Worm (Caenorhabditis elegans) whole organism, mixed stage, embryonic: Measurements from ENCODE around the gene flh-2.
A peak's percentile ranks its signal among the peaks of the same experiment; 100 is the strongest.

Experiments used
- M03D4.4 ChIP-seq: sonication (generic microtip); optimal IDR thresholded peaks from 2 replicates; lab custom pipeline; 2017; ENCODE audit warnings: mild to moderate bottlenecking, missing genetic modification characterization, missing compliant biosample characterization
- bed-3 ChIP-seq: fragments of 200-800 bp; sonication (Bioruptor generic); optimal IDR thresholded peaks from 3 replicates; lab custom pipeline; 2018; ENCODE audit warnings: mild to moderate bottlenecking, missing genetic modification characterization, moderate library complexity, missing compliant biosample characterization
- blmp-1 ChIP-seq: fragments of 150-350 bp; optimal IDR thresholded peaks from 2 replicates; lab custom pipeline; 2014; ENCODE audit warnings: missing biosample characterization, missing genetic modification characterization
- ceh-39 ChIP-seq: fragments of 150-350 bp; optimal IDR thresholded peaks from 2 replicates; lab custom pipeline; 2014; ENCODE audit warnings: missing biosample characterization, missing genetic modification characterization
- ceh-43 ChIP-seq: fragments of 200-800 bp; sonication (Bioruptor generic); optimal IDR thresholded peaks from 2 replicates; lab custom pipeline; 2018; ENCODE audit warnings: mild to moderate bottlenecking, missing genetic modification characterization, moderate library complexity, missing compliant biosample characterization
- ceh-83 ChIP-seq: fragments of 200-800 bp; sonication (Bioruptor generic); optimal IDR thresholded peaks from 2 replicates; lab custom pipeline; 2018; ENCODE audit warnings: mild to moderate bottlenecking, missing genetic modification characterization, missing compliant biosample characterization
- ces-1 ChIP-seq: fragments of 150-350 bp; optimal IDR thresholded peaks from 2 replicates; lab custom pipeline; 2014; ENCODE audit warnings: missing biosample characterization, missing genetic modification reagents, missing genetic modification characterization
- cnd-1 ChIP-seq: fragments of 200-800 bp; sonication (Bioruptor generic); optimal IDR thresholded peaks from 2 replicates; lab custom pipeline; 2018; ENCODE audit warnings: mild to moderate bottlenecking, missing genetic modification characterization, missing compliant biosample characterization
- drap-1 ChIP-seq: fragments of 200-800 bp; sonication (Bioruptor generic); optimal IDR thresholded peaks from 3 replicates; lab custom pipeline; 2018; ENCODE audit warnings: mild to moderate bottlenecking, missing genetic modification characterization, missing compliant biosample characterization
- elt-1 ChIP-seq: sonication (generic microtip); optimal IDR thresholded peaks from 2 replicates; lab custom pipeline; 2017; ENCODE audit warnings: missing genetic modification characterization, mild to moderate bottlenecking, missing compliant biosample characterization, antibody characterized with exemption, moderate library complexity, borderline replicate concordance; ENCODE audit not compliant: insufficient read depth
- elt-3 ChIP-seq: fragments of 150-350 bp; optimal IDR thresholded peaks from 2 replicates; lab custom pipeline; 2014; ENCODE audit warnings: missing biosample characterization, missing genetic modification characterization
- flh-1 ChIP-seq: fragments of 200-800 bp; sonication (Bioruptor generic); optimal IDR thresholded peaks from 2 replicates; lab custom pipeline; 2018; ENCODE audit warnings: mild to moderate bottlenecking, missing genetic modification characterization, moderate library complexity, missing compliant biosample characterization
- ham-2 ChIP-seq: fragments of 200-800 bp; sonication (Bioruptor generic); optimal IDR thresholded peaks from 2 replicates; lab custom pipeline; 2018; ENCODE audit warnings: mild to moderate bottlenecking, missing genetic modification characterization, missing compliant biosample characterization
- hlh-1 ChIP-seq: fragments of 150-350 bp; optimal IDR thresholded peaks from 2 replicates; lab custom pipeline; 2014; ENCODE audit warnings: missing biosample characterization, missing genetic modification reagents, missing genetic modification characterization
- lin-13 ChIP-seq: fragments of 150-350 bp; optimal IDR thresholded peaks from 2 replicates; lab custom pipeline; 2014; ENCODE audit warnings: missing biosample characterization, missing genetic modification characterization
- lin-32 ChIP-seq: fragments of 200-800 bp; sonication (Bioruptor generic); optimal IDR thresholded peaks from 2 replicates; lab custom pipeline; 2018; ENCODE audit warnings: mild to moderate bottlenecking, missing genetic modification characterization, missing compliant biosample characterization
- lsy-2 ChIP-seq: fragments of 150-350 bp; optimal IDR thresholded peaks from 2 replicates; lab custom pipeline; 2014; ENCODE audit warnings: missing biosample characterization, missing genetic modification characterization
- mab-5 ChIP-seq: fragments of 150-350 bp; optimal IDR thresholded peaks from 2 replicates; lab custom pipeline; 2014; ENCODE audit warnings: missing biosample characterization, missing genetic modification characterization
- mep-1 ChIP-seq: fragments of 150-350 bp; optimal IDR thresholded peaks from 2 replicates; lab custom pipeline; 2017; ENCODE audit warnings: missing biosample characterization, missing genetic modification reagents, missing genetic modification characterization, inconsistent platforms
- mls-2 ChIP-seq: sonication (generic microtip); optimal IDR thresholded peaks from 2 replicates; lab custom pipeline; 2016; ENCODE audit warnings: mild to moderate bottlenecking, missing genetic modification characterization, moderate library complexity, missing compliant biosample characterization
- nhr-12 ChIP-seq: fragments of 150-350 bp; optimal IDR thresholded peaks from 2 replicates; lab custom pipeline; 2014; ENCODE audit warnings: missing biosample characterization, missing genetic modification characterization
- nhr-2 ChIP-seq: fragments of 150-350 bp; optimal IDR thresholded peaks from 2 replicates; lab custom pipeline; 2014; ENCODE audit warnings: missing biosample characterization, missing genetic modification characterization
- nhr-237 ChIP-seq: fragments of 150-350 bp; optimal IDR thresholded peaks from 2 replicates; lab custom pipeline; 2014; ENCODE audit warnings: missing biosample characterization, missing genetic modification characterization
- nhr-28 ChIP-seq: fragments of 150-350 bp; optimal IDR thresholded peaks from 2 replicates; lab custom pipeline; 2014; ENCODE audit warnings: missing biosample characterization, missing genetic modification characterization
- nhr-76 ChIP-seq: sonication (generic microtip); optimal IDR thresholded peaks from 2 replicates; lab custom pipeline; 2017; ENCODE audit warnings: missing biosample characterization, missing genetic modification characterization
- pha-4 ChIP-seq: fragments of 150-350 bp; optimal IDR thresholded peaks from 2 replicates; lab custom pipeline; 2018; ENCODE audit warnings: missing biosample characterization, missing genetic modification reagents, missing genetic modification characterization
- sem-2 ChIP-seq: fragments of 200-800 bp; sonication (Bioruptor generic); optimal IDR thresholded peaks from 2 replicates; lab custom pipeline; 2018; ENCODE audit warnings: mild to moderate bottlenecking, missing genetic modification characterization, missing compliant biosample characterization
- snpc-4 ChIP-seq: fragments of 150-350 bp; optimal IDR thresholded peaks from 2 replicates; lab custom pipeline; 2014; ENCODE audit warnings: missing biosample characterization, missing genetic modification characterization
- sptf-1 ChIP-seq: sonication (generic microtip); optimal IDR thresholded peaks from 2 replicates; lab custom pipeline; 2017; ENCODE audit warnings: mild to moderate bottlenecking, missing genetic modification characterization, moderate library complexity, missing compliant biosample characterization
- tbx-8 ChIP-seq: fragments of 200-800 bp; sonication (Bioruptor generic); optimal IDR thresholded peaks from 2 replicates; lab custom pipeline; 2018; ENCODE audit warnings: mild to moderate bottlenecking, missing genetic modification characterization, moderate library complexity, missing compliant biosample characterization
- unc-120 ChIP-seq: sonication (generic microtip); optimal IDR thresholded peaks from 2 replicates; lab custom pipeline; 2017; ENCODE audit warnings: missing genetic modification characterization, missing compliant biosample characterization; ENCODE audit not compliant: poor library complexity, severe bottlenecking
- unc-39 ChIP-seq: fragments of 150-350 bp; optimal IDR thresholded peaks from 2 replicates; lab custom pipeline; 2014; ENCODE audit warnings: missing biosample characterization, missing genetic modification characterization
- unc-62 ChIP-seq: fragments of 150-350 bp; optimal IDR thresholded peaks from 2 replicates; lab custom pipeline; 2014; ENCODE audit warnings: missing biosample characterization, missing genetic modification reagents, missing genetic modification characterization
- zip-8 ChIP-seq: fragments of 150-350 bp; optimal IDR thresholded peaks from 2 replicates; lab custom pipeline; 2014; ENCODE audit warnings: missing biosample characterization, missing genetic modification characterization
- ztf-11 ChIP-seq: fragments of 150-350 bp; optimal IDR thresholded peaks from 2 replicates; lab custom pipeline; 2014; ENCODE audit warnings: missing biosample characterization, missing genetic modification characterization

Gene flh-2

DNA sequence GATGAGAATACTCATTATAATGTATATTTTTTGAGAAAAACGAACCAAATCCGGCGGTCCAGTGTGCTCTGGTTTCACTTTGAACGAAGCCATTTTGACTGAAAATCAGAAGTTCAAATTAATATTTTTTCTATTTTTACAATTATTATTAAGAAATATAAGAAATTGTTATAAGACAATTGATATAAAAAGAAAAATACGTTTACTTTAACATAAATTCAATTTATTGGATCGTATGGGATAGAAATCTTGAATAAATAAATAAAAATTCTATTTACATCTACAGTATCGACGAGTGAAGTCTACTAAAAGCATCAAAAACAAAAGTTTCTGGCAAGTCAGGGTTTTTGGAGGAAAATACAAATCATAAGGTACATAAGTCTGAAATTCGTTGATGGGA, 8.3 kb downstream of the flh-2 start, which contains the start of gene C27F2.4:
TSS of gene C27F2.4 (minus strand) at position 101 of the 400 bp plus-strand sequence.
- no peak for TF ChIP-seq unc-39 (tag; lab: Kevin White, UChicago)
- TF ChIP-seq nhr-12 (tag; lab: Kevin White, UChicago), result no peak
- TF ChIP-seq mep-1 (tag; lab: Kevin White, UChicago), result no peak
- TF ChIP-seq ceh-39, result no peak
- TF ChIP-seq sptf-1 (tag; lab: Kevin White, UChicago), result no peak
- TF ChIP-seq nhr-237 (tag; lab: Kevin White, UChicago), result no peak
- TF ChIP-seq elt-1 (tag; lab: Kevin White, UChicago), result no peak
- no peak for TF ChIP-seq mls-2 (tag; lab: Kevin White, UChicago)
- TF ChIP-seq lsy-2 (tag; lab: Kevin White, UChicago), result no peak
- no peak for TF ChIP-seq nhr-28
- no peak for TF ChIP-seq M03D4.4 (tag; lab: Kevin White, UChicago)
- no peak for TF ChIP-seq flh-1 (GFP tag; lab: Kevin White, UChicago)

ce11 chrIII:4961281-4961680, 9.4 kb downstream of the flh-2 start:
- no peak for TF ChIP-seq ham-2
- no peak for TF ChIP-seq cnd-1 (tag; lab: Kevin White, UChicago)
- TF ChIP-seq ceh-39, result no peak

DNA sequence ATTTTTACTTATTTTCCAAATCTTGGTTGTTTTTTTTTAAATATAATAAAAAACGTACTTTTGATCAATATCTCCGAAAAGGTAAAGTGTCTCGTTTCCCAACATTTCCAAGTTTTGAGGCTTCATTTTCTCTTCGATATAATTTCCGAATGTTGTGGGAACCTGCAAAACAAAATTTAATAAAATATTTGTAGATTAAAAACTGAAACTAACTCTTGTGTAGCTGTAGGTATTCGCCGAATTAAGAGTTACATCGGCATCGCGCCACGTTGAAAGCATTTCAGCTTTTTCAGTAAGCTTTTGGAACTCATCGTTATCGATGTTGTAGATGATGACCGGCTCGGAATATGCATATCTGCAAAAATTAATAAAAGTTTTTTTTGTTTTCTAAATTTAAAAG, 10.5 kb downstream of the flh-2 start, which contains the start of gene vps-22:
TSS of gene vps-22 (minus strand) at position 101 of the 400 bp plus-strand sequence.
- no peak for TF ChIP-seq lin-13 (tag; lab: Kevin White, UChicago)
- no peak for TF ChIP-seq bed-3
- TF ChIP-seq ceh-83, result no peak
- TF ChIP-seq nhr-237 (tag; lab: Kevin White, UChicago), result no peak
- no peak for TF ChIP-seq cnd-1 (tag; lab: Kevin White, UChicago)
- no peak for TF ChIP-seq zip-8
- no peak for TF ChIP-seq ceh-43 (GFP tag; lab: Kevin White, UChicago)

DNA sequence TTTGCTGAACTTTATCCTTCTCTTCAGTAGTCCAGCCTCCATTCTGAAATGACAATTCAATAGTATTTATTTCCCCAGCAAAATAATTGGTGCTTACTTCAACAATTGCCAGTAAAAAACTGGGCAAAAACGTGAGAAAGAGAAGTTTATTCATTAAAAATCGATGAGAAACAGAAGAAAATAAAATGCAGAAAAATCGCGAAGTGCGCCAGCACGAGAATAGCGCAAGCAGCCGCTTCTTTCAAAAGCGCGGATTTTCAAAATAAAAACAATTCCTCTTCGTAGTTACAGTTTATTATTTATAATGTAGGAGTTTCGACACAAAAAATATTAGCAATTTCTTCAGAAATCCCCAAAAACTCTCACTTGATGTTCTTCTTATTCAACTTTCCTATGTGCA, 11.0 kb downstream of the flh-2 start, which contains the start of gene C27F2.9:
TSS of gene C27F2.9 (minus strand) at position 159 of the 400 bp plus-strand sequence.
- TF ChIP-seq blmp-1 (tag; lab: Kevin White, UChicago), result no peak
- TF ChIP-seq elt-1 (tag; lab: Kevin White, UChicago), result no peak
- no peak for TF ChIP-seq ztf-11 (tag; lab: Kevin White, UChicago)
- peak; percentile 52 for TF ChIP-seq M03D4.4 (tag; lab: Kevin White, UChicago)
- TF ChIP-seq lsy-2 (tag; lab: Kevin White, UChicago), result peak; percentile 80
- TF ChIP-seq tbx-8, result no peak
- TF ChIP-seq pha-4 (tag; lab: Kevin White, UChicago), result no peak
- TF ChIP-seq sem-2 (GFP tag; lab: Kevin White, UChicago), result no peak
- TF ChIP-seq unc-39 (tag; lab: Kevin White, UChicago), result no peak
- TF ChIP-seq bed-3, result no peak
- peak; percentile 73 for TF ChIP-seq nhr-237 (tag; lab: Kevin White, UChicago)
- peak; percentile 71 for TF ChIP-seq lin-13 (tag; lab: Kevin White, UChicago)
- TF ChIP-seq elt-3 (tag; lab: Kevin White, UChicago), result no peak
- TF ChIP-seq lin-32 (GFP tag; lab: Kevin White, UChicago), result no peak
- peak; percentile 16 for TF ChIP-seq nhr-2 (tag; lab: Kevin White, UChicago)
- no peak for TF ChIP-seq mab-5 (tag; lab: Kevin White, UChicago)
- TF ChIP-seq ceh-83, result peak; percentile 63
- TF ChIP-seq drap-1 (GFP tag; lab: Kevin White, UChicago), result peak; percentile 25
- no peak for TF ChIP-seq nhr-12 (tag; lab: Kevin White, UChicago)
- TF ChIP-seq nhr-28, result no peak
- TF ChIP-seq mls-2 (tag; lab: Kevin White, UChicago), result peak; percentile 24
- peak; percentile 62 for TF ChIP-seq ceh-39
- peak; percentile 76 for TF ChIP-seq sptf-1 (tag; lab: Kevin White, UChicago)
- peak; percentile 73 for TF ChIP-seq ces-1
- TF ChIP-seq zip-8, result no peak
- peak; percentile 22 for TF ChIP-seq ceh-43 (GFP tag; lab: Kevin White, UChicago)
- TF ChIP-seq snpc-4 (tag; lab: Kevin White, UChicago), result no peak
- peak; percentile 12 for TF ChIP-seq cnd-1 (tag; lab: Kevin White, UChicago)
- TF ChIP-seq unc-62 (GFP tag; lab: Kevin White, UChicago), result no peak
- peak; percentile 1 for TF ChIP-seq unc-120
- TF ChIP-seq hlh-1 (tag; lab: Kevin White, UChicago), result peak; percentile 3
- TF ChIP-seq nhr-76 (tag; lab: Kevin White, UChicago), result no peak
- TF ChIP-seq mep-1 (tag; lab: Kevin White, UChicago), result peak; percentile 88
- TF ChIP-seq ham-2, result no peak
- no peak for TF ChIP-seq flh-1 (GFP tag; lab: Kevin White, UChicago)
